Fruit fly (Drosophila melanogaster) ovary, adult (tissue): ENCODE measurements around the gene CG43102.

Experiments
- CG17801 ChIP-seq: fragments of 200-800 bp; optimal IDR thresholded peaks from 2 replicates; lab custom pipeline; 2019; ENCODE audit warnings: missing biosample characterization, mild to moderate bottlenecking, missing genetic modification characterization, moderate library complexity; ENCODE audit not compliant: partially characterized antibody

CG43102 gene

DNA sequence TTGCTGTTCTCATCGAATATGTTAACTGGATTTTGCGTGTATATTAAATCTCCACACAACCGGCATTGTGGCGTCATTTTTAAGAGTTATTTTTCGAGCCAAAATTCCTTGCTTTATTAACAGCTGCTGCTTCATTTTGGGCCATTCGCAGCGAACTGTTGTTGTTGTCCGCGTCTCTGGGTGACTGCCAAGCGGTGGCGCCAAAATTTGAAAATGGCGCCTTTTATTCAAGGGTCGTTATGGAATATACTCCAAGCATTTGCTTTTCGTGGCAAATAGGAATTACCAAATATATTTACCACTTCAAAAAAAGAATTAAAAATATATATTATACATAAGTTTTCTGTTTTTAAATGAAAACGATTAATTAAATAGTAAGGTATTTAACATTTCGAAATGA is 10.8 kb upstream of the CG43102 start, which contains the start of gene Nnk:
Gene Nnk (minus strand): TSS at position 158 of the 400 bp plus-strand sequence.
- no peak for TF ChIP-seq CG17801 (GFP tag; lab: Kevin White, UChicago)

dm6 chr3R:17803025-17803424 is 8.7 kb upstream of the CG43102 start, which contains the start of gene CG17806:
CG17806 (minus strand) TSS chr3R:17803260.
- peak; percentile 11 for TF ChIP-seq CG17801 (GFP tag; lab: Kevin White, UChicago)

DNA sequence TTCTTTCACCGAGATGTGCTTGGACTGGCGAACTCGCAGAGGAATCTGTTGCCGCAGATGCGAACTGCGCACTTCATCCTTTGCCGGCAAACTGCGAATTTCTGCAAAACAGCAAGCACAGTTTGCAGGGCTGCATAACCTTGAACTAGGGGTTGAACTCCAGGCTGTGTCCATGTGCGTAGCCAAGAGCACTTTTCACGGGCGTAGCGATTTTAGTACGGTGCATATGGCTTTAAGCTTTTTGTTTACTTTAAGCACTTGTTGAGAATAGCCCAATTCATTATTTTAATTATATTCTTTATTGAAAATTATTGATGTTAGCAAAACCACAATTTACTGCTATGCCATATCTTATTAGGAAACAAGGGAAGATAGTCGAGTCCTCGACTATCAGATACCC is 7.0 kb upstream of the CG43102 start, which contains the start of gene CG17803:
Gene CG17803 (minus strand): TSS at position 249 of the 400 bp plus-strand sequence.
- no peak for TF ChIP-seq CG17801 (GFP tag; lab: Kevin White, UChicago)

DNA sequence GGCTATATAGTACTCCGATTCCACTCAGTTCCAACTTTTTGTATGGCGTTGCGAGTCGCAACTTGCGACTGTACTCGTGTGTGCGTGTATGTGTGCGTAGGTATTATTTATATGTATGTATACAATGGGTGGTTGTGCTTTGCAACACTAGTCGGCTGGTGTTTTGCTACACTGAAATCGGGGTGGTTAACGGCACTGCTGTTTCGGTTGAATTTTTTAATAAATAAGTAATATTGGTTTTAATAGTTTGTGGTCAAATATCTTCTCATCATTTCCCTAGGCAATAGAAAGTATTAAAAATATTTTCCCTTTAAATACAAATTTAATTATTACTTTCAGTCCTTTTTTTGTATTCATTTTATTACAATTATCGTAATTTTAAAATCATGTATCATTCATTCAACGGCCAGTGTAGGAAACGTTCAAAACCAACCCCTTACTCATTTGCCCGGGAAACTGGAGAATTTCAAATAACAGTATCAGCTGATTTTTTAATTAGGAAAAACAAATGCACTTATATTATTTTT is 4.0 kb upstream of the CG43102 start, which contains the start of gene CG7379:
Gene CG7379 (minus strand): TSS at position 94 of the 527 bp plus-strand sequence.
- peak; percentile 64 for TF ChIP-seq CG17801 (GFP tag; lab: Kevin White, UChicago)

DNA sequence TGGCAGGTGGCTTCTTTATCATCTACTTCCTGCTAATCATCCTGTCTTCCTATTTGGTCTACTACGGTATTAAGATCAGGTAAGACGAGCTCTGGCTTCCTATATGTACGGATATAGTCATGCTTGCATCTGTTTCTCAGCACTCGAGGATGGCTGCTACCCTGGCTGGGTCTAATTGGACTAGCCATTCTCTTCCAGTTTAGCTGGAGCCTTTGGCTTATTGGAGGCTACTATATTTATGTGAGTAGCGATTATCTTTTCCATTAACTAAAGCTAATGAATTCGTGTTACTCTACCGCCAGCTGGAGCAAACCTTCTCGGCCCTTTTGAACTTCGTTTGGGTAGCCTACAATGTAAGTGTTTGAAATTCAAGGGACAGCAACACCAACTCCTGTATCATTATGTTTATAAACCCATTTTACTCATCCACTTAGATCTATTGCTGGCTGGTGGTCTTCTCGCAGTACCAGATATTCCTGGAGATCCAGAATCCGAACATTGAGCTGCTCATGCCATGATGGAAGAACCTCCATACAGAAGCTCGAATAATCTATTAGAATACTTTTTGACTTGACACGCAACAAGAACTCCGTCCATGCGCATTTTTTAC is 1.4 kb upstream of the CG43102 start:
- no peak for TF ChIP-seq CG17801 (GFP tag; lab: Kevin White, UChicago)

dm6 chr3R:17795075-17795420 is 758 bp upstream of the CG43102 start, which contains the start of gene pasi1:
pasi1 (plus strand) TSS chr3R:17795075.
- TF ChIP-seq CG17801 (GFP tag; lab: Kevin White, UChicago) = no peak

dm6 chr3R:17793287-17793686 is 1.0 kb downstream of the CG43102 start:
- TF ChIP-seq CG17801 (GFP tag; lab: Kevin White, UChicago) = peak; percentile 58

DNA sequence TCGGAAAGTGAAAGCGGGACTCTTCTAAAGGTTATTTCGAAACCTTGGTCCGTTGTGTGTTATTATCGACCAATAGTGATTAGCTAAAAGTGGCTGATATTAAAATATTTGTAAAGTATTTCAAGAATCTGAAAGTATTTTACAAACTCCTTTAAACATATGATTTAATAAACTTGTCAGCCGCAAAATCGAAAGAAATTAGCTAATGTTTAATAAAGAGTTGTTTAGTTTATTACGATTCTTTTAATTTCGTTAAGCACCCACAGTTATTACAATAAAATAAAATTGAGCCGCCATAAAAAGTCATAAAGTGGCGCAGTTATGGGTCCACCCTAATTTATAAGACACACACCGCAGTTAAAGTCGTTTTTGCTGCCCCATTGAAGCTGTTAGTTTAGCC is 4.4 kb downstream of the CG43102 start:
- no peak for TF ChIP-seq CG17801 (GFP tag; lab: Kevin White, UChicago)

- no peak for TF ChIP-seq CG17801 (GFP tag; lab: Kevin White, UChicago)
These were observed 6.5 kb downstream of the CG43102 start for dm6 chr3R:17787780-17788179.

dm6 chr3R:17784189-17784588 is 10.1 kb downstream of the CG43102 start:
- no peak for TF ChIP-seq CG17801 (GFP tag; lab: Kevin White, UChicago)

DNA sequence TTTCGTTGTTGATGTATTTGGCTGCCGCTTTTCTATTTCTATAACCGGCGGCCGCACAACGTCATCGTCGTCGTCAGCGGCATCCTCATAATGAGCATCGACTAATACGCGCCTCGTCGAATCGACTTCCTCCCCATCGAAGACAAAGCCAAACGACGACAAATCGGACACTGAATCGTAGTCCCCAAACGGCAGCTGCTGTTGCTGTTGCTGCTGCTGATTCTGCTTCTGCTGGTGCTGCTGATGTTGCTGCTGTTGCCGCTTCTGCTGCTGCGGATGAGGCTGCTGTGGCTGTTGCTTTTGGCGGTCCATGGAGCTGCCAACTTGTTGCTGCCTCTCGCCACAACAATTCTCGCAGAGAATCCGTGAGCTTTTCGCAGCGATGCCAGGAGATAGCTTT is 11.1 kb downstream of the CG43102 start:
- TF ChIP-seq CG17801 (GFP tag; lab: Kevin White, UChicago) = no peak

dm6 chr3R:17781371-17781770 is 12.9 kb downstream of the CG43102 start:
- TF ChIP-seq CG17801 (GFP tag; lab: Kevin White, UChicago) = peak; percentile 41

dm6 chr3R:17776952-17777407 is 17.3 kb downstream of the CG43102 start:
- no peak for TF ChIP-seq CG17801 (GFP tag; lab: Kevin White, UChicago)

DNA sequence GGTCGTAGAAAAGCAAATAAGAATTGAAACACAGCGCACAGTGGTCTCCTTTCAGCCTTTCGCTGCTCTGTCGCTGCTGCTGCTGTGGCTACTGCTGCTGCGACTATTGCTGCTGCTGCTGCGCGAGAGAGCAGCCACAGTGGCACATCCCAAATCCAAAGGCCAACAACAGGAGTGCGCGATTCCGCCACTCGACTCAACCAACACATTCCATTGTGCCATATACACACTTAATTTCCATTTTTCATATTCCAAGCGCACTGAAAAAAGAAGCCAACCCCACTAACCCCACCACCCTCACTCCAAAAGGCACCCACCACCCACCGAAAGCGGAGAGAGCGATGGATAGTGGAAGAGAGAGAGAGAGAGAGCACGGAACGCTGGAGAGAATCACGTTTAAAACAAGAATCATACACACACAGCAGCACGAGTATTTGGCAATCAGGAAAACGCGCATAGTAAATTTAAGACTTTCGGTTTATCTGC is 18.1 kb downstream of the CG43102 start:
- no peak for TF ChIP-seq CG17801 (GFP tag; lab: Kevin White, UChicago)

DNA sequence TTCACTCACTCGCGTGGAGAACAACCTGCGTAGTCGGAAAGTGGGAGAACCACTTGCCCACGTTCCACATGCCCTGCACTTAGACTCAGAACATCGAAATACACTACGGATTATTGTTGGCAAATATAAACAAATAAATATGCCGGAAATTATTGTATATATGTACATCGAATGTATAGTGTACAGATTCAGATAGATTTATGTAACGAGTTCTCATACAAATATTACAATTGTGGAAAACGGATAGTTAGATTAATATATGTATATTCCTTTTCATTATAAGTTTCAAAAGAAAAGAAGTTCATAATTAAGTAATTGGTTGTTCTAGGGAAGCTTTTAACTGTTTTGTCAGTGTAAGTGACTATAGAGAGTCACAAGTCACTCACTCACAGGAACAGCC is 19.8 kb downstream of the CG43102 start:
- TF ChIP-seq CG17801 (GFP tag; lab: Kevin White, UChicago) = no peak

DNA sequence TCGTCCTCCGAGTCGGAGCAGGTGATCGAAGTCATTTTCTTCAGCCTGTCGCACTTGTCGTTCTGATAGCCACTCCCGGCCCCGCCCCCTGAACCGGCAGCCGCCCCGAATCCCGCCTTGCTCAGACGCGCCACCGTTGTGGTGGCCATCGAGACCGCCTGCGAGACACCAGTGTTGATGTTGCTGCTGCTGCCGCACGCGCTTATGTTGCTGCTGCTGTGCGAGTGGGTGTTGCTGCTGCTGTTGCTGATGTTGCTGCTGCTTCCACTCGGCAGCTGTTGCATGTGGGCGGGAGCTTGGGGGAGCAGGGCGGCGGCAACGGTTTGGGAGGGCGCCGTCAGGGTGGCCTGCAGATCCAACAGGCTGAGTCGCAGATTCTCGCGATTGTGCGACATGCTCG is 20.4 kb downstream of the CG43102 start:
- TF ChIP-seq CG17801 (GFP tag; lab: Kevin White, UChicago) = no peak
